Worm (Caenorhabditis elegans) whole organism, L3 larva: ENCODE results near the gene cls-3.

Experiments used
- ama-1 ChIP-seq: fragments of 150-350 bp; optimal IDR thresholded peaks from 2 replicates; lab custom pipeline; 2018
- ceh-28 ChIP-seq: fragments of 150-350 bp; optimal IDR thresholded peaks from 2 replicates; lab custom pipeline; 2014; ENCODE audit warnings: missing biosample characterization, missing genetic modification reagents, missing genetic modification characterization
- ceh-82 ChIP-seq: fragments of 150-350 bp; optimal IDR thresholded peaks from 2 replicates; lab custom pipeline; 2014; ENCODE audit warnings: missing biosample characterization, missing genetic modification characterization
- egl-27 ChIP-seq: sonication (generic microtip); optimal IDR thresholded peaks from 4 replicates; lab custom pipeline; 2017; ENCODE audit warnings: missing biosample characterization, missing genetic modification reagents, missing genetic modification characterization
- hmg-11 ChIP-seq: sonication (generic microtip); optimal IDR thresholded peaks from 2 replicates; lab custom pipeline; 2016; ENCODE audit warnings: missing genetic modification characterization, missing compliant biosample characterization
- lin-15B ChIP-seq: fragments of 150-350 bp; optimal IDR thresholded peaks from 2 replicates; lab custom pipeline; 2014; ENCODE audit warnings: missing biosample characterization, missing genetic modification characterization
- nhr-237 ChIP-seq: fragments of 150-350 bp; optimal IDR thresholded peaks from 2 replicates; lab custom pipeline; 2014; ENCODE audit warnings: missing biosample characterization, missing genetic modification characterization
- nhr-77 ChIP-seq: fragments of 150-350 bp; optimal IDR thresholded peaks from 2 replicates; lab custom pipeline; 2014; ENCODE audit warnings: missing biosample characterization, missing genetic modification characterization
- pha-4 ChIP-seq: fragments of 150-350 bp; optimal IDR thresholded peaks from 2 replicates; lab custom pipeline; 2014; ENCODE audit warnings: missing biosample characterization, missing genetic modification reagents, missing genetic modification characterization
- snpc-4 ChIP-seq: fragments of 150-350 bp; optimal IDR thresholded peaks from 2 replicates; lab custom pipeline; 2014; ENCODE audit warnings: missing biosample characterization, missing genetic modification characterization
- unc-62 ChIP-seq: fragments of 150-350 bp; sonication (generic microtip); optimal IDR thresholded peaks from 4 replicates; lab custom pipeline; 2014; ENCODE audit warnings: missing biosample characterization, missing genetic modification reagents, missing genetic modification characterization

- TF ChIP-seq ama-1 (no peak), nhr-77 (no peak), snpc-4 (no peak), hmg-11 (tag; lab: Kevin White, UChicago) (no peak), unc-62 (no peak), ceh-82 (tag; lab: Kevin White, UChicago) (no peak), lin-15B (tag; lab: Kevin White, UChicago) (no peak), egl-27 (tag; lab: Kevin White, UChicago) (no peak), nhr-237 (tag; lab: Kevin White, UChicago) (no peak), ceh-28 (tag; lab: Kevin White, UChicago) (no peak), pha-4 (tag; lab: Kevin White, UChicago) (no peak)
Observed at ce11 chrIII:9201977-9202376, 11.1 kb upstream of the cls-3 start.
